Fruit fly (Drosophila melanogaster): Measurements from ENCODE around the gene porin.

Gene porin

DNA sequence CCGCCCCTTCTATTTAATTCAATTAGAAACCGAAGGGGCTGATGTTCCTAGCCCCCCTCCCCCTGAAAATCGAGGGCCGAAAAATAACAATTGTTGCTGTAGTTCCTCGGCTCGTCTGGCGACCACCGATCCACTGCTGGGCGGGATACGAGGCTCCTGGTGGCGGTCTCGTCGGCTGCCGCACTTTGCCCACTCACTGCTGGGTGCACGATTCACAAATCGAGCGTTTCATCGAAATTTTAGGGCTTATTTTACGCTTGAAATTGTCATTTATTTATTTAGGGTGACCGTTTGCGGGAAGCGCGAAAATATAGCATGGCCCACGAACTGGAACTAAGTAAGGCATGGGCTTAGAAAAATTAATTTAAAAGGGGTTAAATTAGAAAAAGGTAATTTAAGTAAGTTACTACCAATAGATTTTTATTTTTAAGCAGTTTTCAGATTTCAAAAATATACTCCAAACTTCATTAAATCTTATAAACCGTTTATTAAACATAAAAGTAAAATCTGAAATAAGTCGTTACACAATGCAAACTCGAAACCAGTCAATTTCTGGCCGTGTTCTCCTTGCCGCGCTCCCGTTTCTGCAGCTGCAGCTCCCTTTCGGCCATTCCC is 5.8 kb upstream of the porin start, which contains the start of gene Dnz1 (continued):
- TF ChIP-seq Eip78C (GFP tag) (peak; percentile 65), CG11294 (GFP tag; IDR thresholded peaks at IDR 0.05) (0 out of 2 replicates have a peak, but pooled peaks have one; percentile 16), CG6163 (GFP tag; IDR thresholded peaks at IDR 0.05) (no peak), Hr39 (GFP tag; optimal IDR thresholded peaks at IDR 0.05) (peak; percentile 57), dsx (GFP tag; optimal IDR thresholded peaks at IDR 0.05; ENCODE audit: poor library complexity, severe bottlenecking) (peak; percentile 1), svp (GFP tag) (peak; percentile 64), Met (GFP tag; optimal IDR thresholded peaks at IDR 0.05) (peak; percentile 56), CG10631 (GFP tag; optimal IDR thresholded peaks at IDR 0.05) (peak; percentile 54), CG6854 (GFP tag; optimal IDR thresholded peaks at IDR 0.05) (no peak), Ets96B (tag; optimal IDR thresholded peaks at IDR 0.05) (peak; percentile 48), Blimp-1 (GFP tag; optimal IDR thresholded peaks at IDR 0.05) (no peak), lz (GFP tag; optimal IDR thresholded peaks at IDR 0.05) (peak; percentile 56), cyc (GFP tag; optimal IDR thresholded peaks at IDR 0.05) (peak; percentile 29), Lpt (GFP tag; optimal IDR thresholded peaks at IDR 0.05) (no peak), Sox102F (GFP tag; optimal IDR thresholded peaks at IDR 0.05) (peak; percentile 25), esn (GFP tag; optimal IDR thresholded peaks at IDR 0.05) (peak; percentile 48), CG3032 (tag; optimal IDR thresholded peaks at IDR 0.05) (peak; percentile 61), Hr38 (GFP tag; optimal IDR thresholded peaks at IDR 0.05) (no peak), Sox15 (GFP tag; optimal IDR thresholded peaks at IDR 0.05) (peak; percentile 5), CG8119 (GFP tag; IDR thresholded peaks at IDR 0.05) (0 out of 3 replicates have a peak, but pooled peaks have one; percentile 37)

- TF ChIP-seq Eip78C (GFP tag) (peak; percentile 11), CG16779 (tag; optimal IDR thresholded peaks at IDR 0.05) (no peak), CG6276 (GFP tag; optimal IDR thresholded peaks at IDR 0.05) (no peak)
Observed at dm6 chr2L:10851336-10851862, 751 bp upstream of the porin start.

DNA sequence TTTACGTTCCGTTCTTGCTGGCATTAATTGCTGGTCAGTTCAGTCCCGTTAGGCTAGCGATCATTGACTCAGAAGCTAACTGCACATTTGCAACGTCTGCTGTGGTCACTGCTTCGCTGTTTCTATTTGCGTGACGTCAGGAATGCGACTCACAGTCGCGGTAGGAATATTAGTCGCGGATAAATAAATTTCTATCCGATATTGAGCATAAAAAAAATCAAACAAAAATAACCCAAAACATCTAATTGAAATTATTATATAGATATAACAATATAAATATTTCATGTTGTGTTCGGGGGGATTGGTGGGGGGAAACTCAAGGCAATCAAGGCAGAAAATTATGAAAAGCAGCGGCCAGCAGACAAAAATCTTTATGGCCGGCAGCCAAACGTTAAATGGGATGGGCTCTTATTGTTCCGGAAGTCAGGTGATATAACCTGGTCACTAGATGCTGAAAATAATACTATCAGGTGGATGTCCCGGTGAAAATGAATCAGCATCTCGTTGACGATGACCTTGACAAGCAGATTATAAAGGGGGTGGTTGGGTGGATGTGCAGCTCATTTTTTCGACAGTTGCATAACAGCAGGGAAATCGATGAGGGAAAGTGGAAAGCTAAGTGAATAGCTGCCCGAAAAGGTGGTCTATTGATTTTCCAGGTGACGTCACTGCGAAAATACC is 997 bp downstream of the porin start, which contains the start of gene SmydA-3:
Gene SmydA-3, plus strand, starts transcription at position 631 of the 681 bp plus-strand sequence.
- TF ChIP-seq CG11762 (GFP tag; optimal IDR thresholded peaks at IDR 0.05; ENCODE audit: insufficient read depth) = no peak
- no peak for TF ChIP-seq CG1621 (tag; optimal IDR thresholded peaks at IDR 0.05)
- no peak for TF ChIP-seq CG3032 (tag; optimal IDR thresholded peaks at IDR 0.05)
- TF ChIP-seq CG10669 (GFP tag; optimal IDR thresholded peaks at IDR 0.05) = no peak
- peak; percentile 70 for TF ChIP-seq CG6276 (GFP tag; optimal IDR thresholded peaks at IDR 0.05)
- TF ChIP-seq Hr38 (GFP tag; optimal IDR thresholded peaks at IDR 0.05) = no peak
- peak; percentile 82 for TF ChIP-seq eg (GFP tag; IDR thresholded peaks at IDR 0.05)
- TF ChIP-seq CG16779 (tag; optimal IDR thresholded peaks at IDR 0.05) = no peak
- peak; percentile 34 for TF ChIP-seq dac (GFP tag; optimal IDR thresholded peaks at IDR 0.05)
- TF ChIP-seq CG6854 (GFP tag; optimal IDR thresholded peaks at IDR 0.05) = no peak
- TF ChIP-seq fkh (GFP tag; optimal IDR thresholded peaks at IDR 0.05) = no peak
- no peak for TF ChIP-seq CG31627 (GFP tag; optimal IDR thresholded peaks at IDR 0.05)
- TF ChIP-seq CG6792 (GFP tag; optimal IDR thresholded peaks at IDR 0.05) = peak; percentile 7
- TF ChIP-seq ss (GFP tag; optimal IDR thresholded peaks at IDR 0.05) = no peak
- peak; percentile 51 for TF ChIP-seq achi (GFP tag; optimal IDR thresholded peaks at IDR 0.05)
- no peak for TF ChIP-seq cyc (GFP tag; optimal IDR thresholded peaks at IDR 0.05)
- peak; percentile 22 for TF ChIP-seq esn (GFP tag; optimal IDR thresholded peaks at IDR 0.05)
- no peak for TF ChIP-seq topi (GFP tag; optimal IDR thresholded peaks at IDR 0.05)
- peak in 1 of 2 experiments; percentile 71 for TF ChIP-seq salr (GFP tag; optimal IDR thresholded peaks at IDR 0.05)
- TF ChIP-seq Hr39 (GFP tag; optimal IDR thresholded peaks at IDR 0.05) = no peak
- no peak for TF ChIP-seq CG11902 (GFP tag; optimal IDR thresholded peaks at IDR 0.05)
- peak; percentile 19 for TF ChIP-seq Ets96B (tag; optimal IDR thresholded peaks at IDR 0.05)
- no peak for TF ChIP-seq CG9139 (GFP tag; optimal IDR thresholded peaks at IDR 0.05)
- no peak for TF ChIP-seq acj6 (GFP tag; optimal IDR thresholded peaks at IDR 0.05)
- no peak for TF ChIP-seq CG7368 (GFP tag; optimal IDR thresholded peaks at IDR 0.05)
- TF ChIP-seq Lpt (GFP tag; optimal IDR thresholded peaks at IDR 0.05) = peak; percentile 25
- peak; percentile 12 for TF ChIP-seq lz (GFP tag; optimal IDR thresholded peaks at IDR 0.05)
- no peak for TF ChIP-seq Sox15 (GFP tag; optimal IDR thresholded peaks at IDR 0.05)
- peak; percentile 11 for TF ChIP-seq fd59A (GFP tag; optimal IDR thresholded peaks at IDR 0.05)
- TF ChIP-seq Sox14 (GFP tag; optimal IDR thresholded peaks at IDR 0.05) = no peak
- TF ChIP-seq CG3919 (GFP tag; optimal IDR thresholded peaks at IDR 0.05) = peak; percentile 44
- no peak for TF ChIP-seq vri (GFP tag; optimal IDR thresholded peaks at IDR 0.05)
- TF ChIP-seq CG6163 (GFP tag; IDR thresholded peaks at IDR 0.05) = peak; percentile 64
- peak; percentile 51 for TF ChIP-seq Gug (GFP tag; IDR thresholded peaks at IDR 0.05)
- no peak for TF ChIP-seq pdm3 (GFP tag; optimal IDR thresholded peaks at IDR 0.05)

Data from whole organism, prepupa.